Fruit fly (Drosophila melanogaster): ENCODE results near the gene eIF4H1.

DNA sequence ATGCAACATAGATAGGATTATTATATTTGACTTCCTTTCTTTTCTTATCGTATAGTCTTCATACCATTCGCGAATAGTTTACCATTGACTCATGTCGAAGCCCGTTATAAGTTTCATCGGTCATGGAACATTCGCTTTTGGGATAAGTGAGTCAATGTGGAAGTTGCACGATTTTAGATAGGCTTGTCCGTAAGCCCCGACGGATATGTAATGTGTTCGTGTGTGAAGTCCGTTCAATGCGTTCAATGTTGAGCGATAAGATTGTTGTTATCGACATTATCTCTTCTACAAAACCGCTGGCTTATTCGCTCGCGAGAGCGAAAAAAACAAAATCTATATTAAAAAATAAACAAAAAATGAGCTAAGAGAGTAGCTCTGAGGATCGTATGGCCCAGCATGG is 43.7 kb upstream of the eIF4H1 start, which contains the start of gene CG9981:
- no peak for TF ChIP-seq Asciz (GFP tag; optimal IDR thresholded peaks at IDR 0.05)
- TF ChIP-seq CG7271 (tag; optimal IDR thresholded peaks at IDR 0.05), result no peak
